Worm (Caenorhabditis elegans) whole organism, L1 larva: ENCODE measurements around the gene dpff-1.

Experiments
- ama-1 ChIP-seq: fragments of 150-350 bp; optimal IDR thresholded peaks from 2 replicates; lab custom pipeline; 2014
- skn-1 ChIP-seq: fragments of 150-350 bp; optimal IDR thresholded peaks from 2 replicates; lab custom pipeline; 2014; ENCODE audit warnings: missing biosample characterization, missing genetic modification characterization
- ztf-4 ChIP-seq: fragments of 150-350 bp; optimal IDR thresholded peaks from 2 replicates; lab custom pipeline; 2014; ENCODE audit warnings: missing biosample characterization, missing genetic modification characterization

DNA sequence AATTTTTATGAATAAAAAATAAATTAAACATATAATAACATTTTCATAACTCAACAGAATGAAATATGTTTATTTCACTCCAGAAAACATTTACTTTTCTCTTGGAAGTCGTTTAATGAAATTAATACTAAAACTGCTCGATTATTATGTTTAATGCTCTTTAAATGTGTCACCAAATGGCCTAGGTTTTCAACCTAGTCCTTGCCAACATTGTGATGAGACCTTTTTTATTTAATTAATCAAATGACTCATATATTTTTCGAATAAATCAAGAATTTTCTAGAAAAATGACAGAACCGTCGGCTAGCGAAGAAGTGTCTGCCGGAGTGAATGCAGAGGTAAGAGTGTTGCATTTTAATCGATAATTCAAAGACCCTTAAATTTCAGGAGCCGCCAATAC is 41.9 kb downstream of the dpff-1 start, which contains the start of gene rabn-5:
- TF ChIP-seq ztf-4 (tag; lab: Kevin White, UChicago) (no peak), ama-1 (lab: Kevin White, UChicago) (no peak), skn-1 (tag; lab: Kevin White, UChicago) (no peak)
